Fruit fly (Drosophila melanogaster) whole organism, prepupa: ENCODE measurements around the gene CG31272.

Experiments
- CG11294 ChIP-seq: fragments of 200-800 bp; sonication (Bioruptor generic); IDR thresholded peaks from 2 replicates; pipeline ENCODE4 v1.3.6; 2022; ENCODE audit warnings: missing biosample characterization, missing genetic modification characterization
- CG11762 ChIP-seq: fragments of 200-800 bp; sonication (Bioruptor generic); optimal IDR thresholded peaks from 3 replicates; lab custom pipeline; 2016; ENCODE audit warnings: missing biosample characterization, missing genetic modification characterization; ENCODE audit not compliant: insufficient read depth
- CG11902 ChIP-seq: fragments of 200-800 bp; sonication (Bioruptor generic); optimal IDR thresholded peaks from 3 replicates; lab custom pipeline; 2016; ENCODE audit warnings: missing biosample characterization, missing genetic modification characterization
- CG15336 ChIP-seq: fragments of 200-800 bp; sonication (Bioruptor generic); IDR thresholded peaks from 2 replicates; pipeline ENCODE4 v1.3.6; 2022; ENCODE audit warnings: missing biosample characterization, missing genetic modification characterization
- CG32006 ChIP-seq: fragments of 200-800 bp; sonication (Bioruptor generic); optimal IDR thresholded peaks from 3 replicates; lab custom pipeline; 2017; ENCODE audit warnings: missing biosample characterization, mild to moderate bottlenecking, missing genetic modification characterization
- CG3919 ChIP-seq: fragments of 200-800 bp; sonication (Bioruptor generic); optimal IDR thresholded peaks from 3 replicates; lab custom pipeline; 2016; ENCODE audit warnings: missing biosample characterization, missing genetic modification characterization
- CG4318 ChIP-seq: fragments of 200-800 bp; sonication (Bioruptor generic); optimal IDR thresholded peaks from 3 replicates; lab custom pipeline; 2017; ENCODE audit warnings: missing biosample characterization, mild to moderate bottlenecking, missing genetic modification characterization
- CG7368 ChIP-seq: fragments of 200-800 bp; sonication (Bioruptor generic); optimal IDR thresholded peaks from 3 replicates; lab custom pipeline; 2016; ENCODE audit warnings: missing biosample characterization, missing genetic modification characterization
- CG8119 ChIP-seq: fragments of 200-800 bp; sonication (Bioruptor generic); IDR thresholded peaks from 3 replicates; pipeline ENCODE4 v1.3.6; 2022; ENCODE audit warnings: missing biosample characterization, missing genetic modification characterization
- CG8319 ChIP-seq: fragments of 200-800 bp; sonication (Bioruptor generic); optimal IDR thresholded peaks from 3 replicates; lab custom pipeline; 2016; ENCODE audit warnings: missing biosample characterization, missing genetic modification characterization
- CG8632 ChIP-seq: fragments of 200-800 bp; sonication (Bioruptor generic); optimal IDR thresholded peaks from 3 replicates; lab custom pipeline; 2016; ENCODE audit warnings: missing biosample characterization, missing genetic modification characterization
- CG9139 ChIP-seq: fragments of 200-800 bp; sonication (Bioruptor generic); optimal IDR thresholded peaks from 3 replicates; lab custom pipeline; 2017; ENCODE audit warnings: missing biosample characterization, mild to moderate bottlenecking, missing genetic modification characterization
- Eip75B ChIP-seq: fragments of 200-800 bp; sonication (Bioruptor generic); optimal IDR thresholded peaks from 3 replicates; lab custom pipeline; 2016; ENCODE audit warnings: missing biosample characterization, missing genetic modification characterization
- Eip78C ChIP-seq: fragments of 200-800 bp; sonication (Bioruptor generic); peaks from one replicate; lab custom pipeline; 2016; ENCODE audit warnings: missing biosample characterization, missing genetic modification characterization
- Eip93F ChIP-seq: fragments of 200-800 bp; sonication (Bioruptor generic); optimal IDR thresholded peaks from 2 replicates; lab custom pipeline; 2016; ENCODE audit warnings: missing biosample characterization, mild to moderate bottlenecking, missing genetic modification characterization
- Ets96B ChIP-seq: fragments of 200-800 bp; optimal IDR thresholded peaks from 2 replicates; lab custom pipeline; 2019; ENCODE audit warnings: missing biosample characterization, mild to moderate bottlenecking, missing genetic modification characterization, moderate library complexity
- Hr39 ChIP-seq: fragments of 200-800 bp; sonication (Bioruptor generic); optimal IDR thresholded peaks from 2 replicates; lab custom pipeline; 2016; ENCODE audit warnings: missing biosample characterization, missing genetic modification characterization
- Lpt ChIP-seq: fragments of 200-800 bp; sonication (Bioruptor generic); optimal IDR thresholded peaks from 3 replicates; lab custom pipeline; 2016; ENCODE audit warnings: missing biosample characterization, missing genetic modification characterization
- Met ChIP-seq: fragments of 200-800 bp; sonication (Bioruptor generic); optimal IDR thresholded peaks from 3 replicates; lab custom pipeline; 2016; ENCODE audit warnings: missing biosample characterization, missing genetic modification characterization
- Smox ChIP-seq: fragments of 200-800 bp; sonication (Bioruptor generic); optimal IDR thresholded peaks from 3 replicates; lab custom pipeline; 2016; ENCODE audit warnings: missing biosample characterization, missing genetic modification characterization
- achi ChIP-seq: fragments of 200-800 bp; sonication (Bioruptor generic); optimal IDR thresholded peaks from 3 replicates; lab custom pipeline; 2016; ENCODE audit warnings: missing biosample characterization, missing genetic modification characterization
- acj6 ChIP-seq: fragments of 200-800 bp; sonication (Bioruptor generic); optimal IDR thresholded peaks from 3 replicates; lab custom pipeline; 2016; ENCODE audit warnings: missing biosample characterization, missing genetic modification characterization
- cyc ChIP-seq: fragments of 200-800 bp; sonication (Bioruptor generic); optimal IDR thresholded peaks from 3 replicates; lab custom pipeline; 2016; ENCODE audit warnings: missing biosample characterization, missing genetic modification characterization
- dac ChIP-seq: fragments of 200-800 bp; sonication (Bioruptor generic); optimal IDR thresholded peaks from 2 replicates; lab custom pipeline; 2017; ENCODE audit warnings: missing biosample characterization, mild to moderate bottlenecking, missing genetic modification characterization
- dsx ChIP-seq: fragments of 200-800 bp; optimal IDR thresholded peaks from 3 replicates; lab custom pipeline; 2019; ENCODE audit warnings: missing biosample characterization, mild to moderate bottlenecking, missing genetic modification characterization, moderate library complexity; ENCODE audit not compliant: poor library complexity, severe bottlenecking
- fd85E ChIP-seq: fragments of 200-800 bp; sonication (Bioruptor generic); optimal IDR thresholded peaks from 3 replicates; lab custom pipeline; 2016; ENCODE audit warnings: missing biosample characterization, missing genetic modification characterization
- fkh ChIP-seq: fragments of 200-800 bp; sonication (Bioruptor generic); optimal IDR thresholded peaks from 3 replicates; lab custom pipeline; 2017; ENCODE audit warnings: missing biosample characterization, mild to moderate bottlenecking, missing genetic modification characterization, moderate library complexity
- net ChIP-seq: fragments of 200-800 bp; sonication (Bioruptor generic); optimal IDR thresholded peaks from 3 replicates; lab custom pipeline; 2016; ENCODE audit warnings: missing biosample characterization, missing genetic modification characterization
- spab ChIP-seq: fragments of 200-800 bp; sonication (Bioruptor generic); optimal IDR thresholded peaks from 2 replicates; lab custom pipeline; 2017; ENCODE audit warnings: missing biosample characterization, mild to moderate bottlenecking, missing genetic modification characterization, missing genetic modification reagents
- ss ChIP-seq, 2 experiments: fragments of 200-800 bp; sonication (Bioruptor generic); optimal IDR thresholded peaks; 2 replicates in 1 of 2; 3 replicates in 1 of 2; lab custom pipeline; 2017 to 2018; ENCODE audit warnings: mild to moderate bottlenecking in 2 of 2, missing biosample characterization in 2 of 2, missing genetic modification characterization in 2 of 2, moderate library complexity in 1 of 2
- svp ChIP-seq: fragments of 200-800 bp; sonication (Bioruptor generic); peaks from one replicate; lab custom pipeline; 2016; ENCODE audit warnings: missing biosample characterization, missing genetic modification characterization

Gene CG31272

dm6 chr3R:10760966-10761855 lies 2.0 kb upstream of the CG31272 start, which contains the start of the genes MED7 and Cap-H2 (continued):
- peak; percentile 44; the same call in 1 of the 3 replicates for TF ChIP-seq CG8119 (GFP tag; lab: Robert Waterston, UW)
- no peak for TF ChIP-seq CG8632 (GFP tag; lab: Kevin White, UChicago)
- no peak for TF ChIP-seq dac (GFP tag; lab: Kevin White, UChicago)
- TF ChIP-seq Ets96B: peak; percentile 60
- TF ChIP-seq Eip78C (GFP tag; lab: Kevin White, UChicago): peak; percentile 94
- TF ChIP-seq CG7368 (GFP tag; lab: Kevin White, UChicago): peak; percentile 54
- peak; percentile 63 for TF ChIP-seq CG11902 (GFP tag; lab: Kevin White, UChicago)
- TF ChIP-seq net (GFP tag; lab: Kevin White, UChicago): no peak
- TF ChIP-seq CG4318 (GFP tag; lab: Kevin White, UChicago): no peak
- peak; percentile 80 for TF ChIP-seq Smox (GFP tag; lab: Kevin White, UChicago)
- TF ChIP-seq CG3919 (GFP tag; lab: Kevin White, UChicago): no peak
- TF ChIP-seq ss (GFP tag; optimal IDR thresholded peaks at IDR 0.05; lab: Kevin White, UChicago): no peak
- TF ChIP-seq CG11294 (GFP tag; lab: Robert Waterston, UW): peak; percentile 61
- TF ChIP-seq Eip75B: peak; percentile 77
- TF ChIP-seq Met (GFP tag; lab: Kevin White, UChicago): no peak
- TF ChIP-seq CG9139 (GFP tag; lab: Kevin White, UChicago): no peak
- peak; percentile 77 for TF ChIP-seq cyc
- no peak for TF ChIP-seq dsx (GFP tag; lab: Kevin White, UChicago)
- no peak for TF ChIP-seq fkh

dm6 chr3R:10755534-10755933 lies 3.7 kb downstream of the CG31272 start, which contains the start of gene CG14691:
TSS of gene CG14691 (minus strand) at chr3R:10755634.
- no peak for TF ChIP-seq Ets96B

DNA sequence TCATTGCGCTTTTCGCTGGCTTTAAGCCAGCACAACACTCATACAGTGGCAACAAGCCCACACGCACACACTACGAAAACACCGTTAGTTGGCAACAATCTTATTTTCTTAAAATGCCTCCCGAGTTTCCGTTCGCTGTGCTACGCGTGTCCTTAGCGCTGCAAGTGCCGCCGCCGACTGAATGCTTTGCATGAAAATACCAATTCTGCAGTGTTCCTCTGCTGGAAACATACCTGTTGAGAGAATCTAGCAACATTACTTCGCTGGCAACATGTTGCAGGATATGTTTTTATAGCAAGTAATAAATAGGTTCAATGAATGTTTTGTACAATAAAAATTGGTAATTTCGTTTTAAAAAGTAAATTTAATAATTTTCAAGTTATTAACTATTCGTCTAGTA lies 8.1 kb downstream of the CG31272 start, which contains the start of gene TkR86C:
TSS of gene TkR86C (minus strand) at position 168 of the 400 bp plus-strand sequence.
- TF ChIP-seq Eip93F: no peak
- TF ChIP-seq CG15336 (GFP tag; lab: Robert Waterston, UW): no peak
- no peak for TF ChIP-seq CG8119 (GFP tag; lab: Robert Waterston, UW)
- no peak for TF ChIP-seq Eip75B
- TF ChIP-seq ss (GFP tag; optimal IDR thresholded peaks at IDR 0.05; lab: Kevin White, UChicago): no peak
- no peak for TF ChIP-seq achi (GFP tag; lab: Kevin White, UChicago)

dm6 chr3R:10747650-10748049 lies 11.5 kb downstream of the CG31272 start:
- TF ChIP-seq Hr39 (GFP tag; lab: Kevin White, UChicago) (peak; percentile 10), CG32006 (peak; percentile 9), CG11902 (GFP tag; lab: Kevin White, UChicago) (no peak), svp (GFP tag; lab: Kevin White, UChicago) (peak; percentile 42)

DNA sequence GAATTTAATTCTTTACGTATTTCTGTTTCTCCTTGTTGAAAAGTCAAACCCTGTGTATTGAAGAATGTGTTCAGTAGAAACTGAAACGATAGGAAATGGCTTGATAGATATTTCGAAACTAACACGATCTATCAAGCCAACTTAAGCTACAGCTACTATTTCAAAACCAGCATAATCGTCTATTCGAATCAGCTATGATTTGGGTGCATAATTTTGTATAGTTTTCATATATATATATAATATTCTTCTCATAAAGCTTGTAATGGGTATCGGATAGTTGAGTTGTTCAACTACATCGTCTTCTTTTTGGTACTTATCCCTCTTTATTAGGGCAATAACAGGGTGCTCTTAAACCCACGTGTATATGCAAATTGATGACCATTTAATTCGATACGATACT lies 23.3 kb downstream of the CG31272 start, which contains the start of gene tomboy20:
TSS of gene tomboy20 (minus strand) at position 101 of the 400 bp plus-strand sequence.
- TF ChIP-seq CG7368 (GFP tag; lab: Kevin White, UChicago) (no peak), fd85E (GFP tag; lab: Kevin White, UChicago) (no peak), Hr39 (GFP tag; lab: Kevin White, UChicago) (no peak), CG32006 (no peak), CG8319 (no peak), Smox (GFP tag; lab: Kevin White, UChicago) (no peak), spab (GFP tag; lab: Kevin White, UChicago) (no peak), CG3919 (GFP tag; lab: Kevin White, UChicago) (no peak), Lpt (GFP tag; lab: Kevin White, UChicago) (no peak), Met (GFP tag; lab: Kevin White, UChicago) (no peak), acj6 (GFP tag; lab: Kevin White, UChicago) (no peak), CG11762 (no peak)
- TF ChIP-seq, all 60 proteins: peak for 0
